Fruit fly (Drosophila melanogaster) whole organism, prepupa: ENCODE data around the gene cas.

ENCODE experiments used
- Blimp-1 ChIP-seq: fragments of 200-800 bp; sonication (Bioruptor generic); optimal IDR thresholded peaks from 3 replicates; lab custom pipeline; 2017; ENCODE audit warnings: missing biosample characterization, missing genetic modification characterization, mild to moderate bottlenecking, moderate library complexity, missing genetic modification reagents
- CG10669 ChIP-seq: fragments of 200-800 bp; sonication (Bioruptor generic); optimal IDR thresholded peaks from 3 replicates; lab custom pipeline; 2018; ENCODE audit warnings: missing biosample characterization, mild to moderate bottlenecking, missing genetic modification characterization, moderate library complexity
- CG11294 ChIP-seq: fragments of 200-800 bp; sonication (Bioruptor generic); IDR thresholded peaks from 2 replicates; pipeline ENCODE4 v1.3.6; 2022; ENCODE audit warnings: missing biosample characterization, missing genetic modification characterization
- CG11762 ChIP-seq: fragments of 200-800 bp; sonication (Bioruptor generic); optimal IDR thresholded peaks from 3 replicates; lab custom pipeline; 2016; ENCODE audit warnings: missing biosample characterization, missing genetic modification characterization; ENCODE audit not compliant: insufficient read depth
- CG11902 ChIP-seq: fragments of 200-800 bp; sonication (Bioruptor generic); optimal IDR thresholded peaks from 3 replicates; lab custom pipeline; 2016; ENCODE audit warnings: missing biosample characterization, missing genetic modification characterization
- CG1621 ChIP-seq: fragments of 200-800 bp; sonication (Bioruptor generic); optimal IDR thresholded peaks from 3 replicates; lab custom pipeline; 2018; ENCODE audit warnings: missing biosample characterization, mild to moderate bottlenecking, missing genetic modification characterization
- CG16779 ChIP-seq: fragments of 200-800 bp; sonication (Bioruptor generic); optimal IDR thresholded peaks from 3 replicates; lab custom pipeline; 2017; ENCODE audit warnings: missing biosample characterization, mild to moderate bottlenecking, missing genetic modification characterization
- CG3032 ChIP-seq: fragments of 200-800 bp; optimal IDR thresholded peaks from 2 replicates; lab custom pipeline; 2019; ENCODE audit warnings: missing biosample characterization, mild to moderate bottlenecking, missing genetic modification characterization, moderate library complexity
- CG31627 ChIP-seq: fragments of 200-800 bp; sonication (Bioruptor generic); optimal IDR thresholded peaks from 3 replicates; lab custom pipeline; 2016; ENCODE audit warnings: missing biosample characterization, missing genetic modification characterization
- CG32006 ChIP-seq: fragments of 200-800 bp; sonication (Bioruptor generic); optimal IDR thresholded peaks from 3 replicates; lab custom pipeline; 2017; ENCODE audit warnings: missing biosample characterization, mild to moderate bottlenecking, missing genetic modification characterization
- CG34406 ChIP-seq: fragments of 200-800 bp; sonication (Bioruptor generic); optimal IDR thresholded peaks from 3 replicates; lab custom pipeline; 2016; ENCODE audit warnings: missing biosample characterization, missing genetic modification characterization
- CG3919 ChIP-seq: fragments of 200-800 bp; sonication (Bioruptor generic); optimal IDR thresholded peaks from 3 replicates; lab custom pipeline; 2016; ENCODE audit warnings: missing biosample characterization, missing genetic modification characterization
- CG6163 ChIP-seq: fragments of 200-800 bp; sonication (Bioruptor generic); IDR thresholded peaks from 3 replicates; pipeline ENCODE4 v1.3.6; 2022; ENCODE audit warnings: missing biosample characterization, missing genetic modification characterization
- CG6276 ChIP-seq: fragments of 200-800 bp; sonication (Bioruptor generic); optimal IDR thresholded peaks from 2 replicates; lab custom pipeline; 2017; ENCODE audit warnings: missing biosample characterization, mild to moderate bottlenecking, missing genetic modification characterization
- CG6792 ChIP-seq: fragments of 200-800 bp; sonication (Bioruptor generic); optimal IDR thresholded peaks from 3 replicates; lab custom pipeline; 2016; ENCODE audit warnings: missing biosample characterization, missing genetic modification characterization
- CG6808 ChIP-seq: fragments of 200-800 bp; sonication (Bioruptor generic); optimal IDR thresholded peaks from 3 replicates; lab custom pipeline; 2017; ENCODE audit warnings: missing biosample characterization, missing genetic modification characterization, mild to moderate bottlenecking, moderate library complexity, missing genetic modification reagents
- CG6854 ChIP-seq: fragments of 200-800 bp; sonication (Bioruptor generic); optimal IDR thresholded peaks from 2 replicates; lab custom pipeline; 2017; ENCODE audit warnings: missing biosample characterization, mild to moderate bottlenecking, missing genetic modification characterization
- CG7368 ChIP-seq: fragments of 200-800 bp; sonication (Bioruptor generic); optimal IDR thresholded peaks from 3 replicates; lab custom pipeline; 2016; ENCODE audit warnings: missing biosample characterization, missing genetic modification characterization
- CG8119 ChIP-seq: fragments of 200-800 bp; sonication (Bioruptor generic); IDR thresholded peaks from 3 replicates; pipeline ENCODE4 v1.3.6; 2022; ENCODE audit warnings: missing biosample characterization, missing genetic modification characterization
- CG8319 ChIP-seq: fragments of 200-800 bp; sonication (Bioruptor generic); optimal IDR thresholded peaks from 3 replicates; lab custom pipeline; 2016; ENCODE audit warnings: missing biosample characterization, missing genetic modification characterization
- CG8632 ChIP-seq: fragments of 200-800 bp; sonication (Bioruptor generic); optimal IDR thresholded peaks from 3 replicates; lab custom pipeline; 2016; ENCODE audit warnings: missing biosample characterization, missing genetic modification characterization
- CG9139 ChIP-seq: fragments of 200-800 bp; sonication (Bioruptor generic); optimal IDR thresholded peaks from 3 replicates; lab custom pipeline; 2017; ENCODE audit warnings: missing biosample characterization, mild to moderate bottlenecking, missing genetic modification characterization
- Eip75B ChIP-seq: fragments of 200-800 bp; sonication (Bioruptor generic); optimal IDR thresholded peaks from 3 replicates; lab custom pipeline; 2016; ENCODE audit warnings: missing biosample characterization, missing genetic modification characterization
- Eip78C ChIP-seq: fragments of 200-800 bp; sonication (Bioruptor generic); peaks from one replicate; lab custom pipeline; 2016; ENCODE audit warnings: missing biosample characterization, missing genetic modification characterization
- Ets21C ChIP-seq: fragments of 200-800 bp; sonication (Bioruptor generic); optimal IDR thresholded peaks from 3 replicates; lab custom pipeline; 2016; ENCODE audit warnings: missing biosample characterization, missing genetic modification characterization
- Ets96B ChIP-seq: fragments of 200-800 bp; optimal IDR thresholded peaks from 2 replicates; lab custom pipeline; 2019; ENCODE audit warnings: missing biosample characterization, mild to moderate bottlenecking, missing genetic modification characterization, moderate library complexity
- Gug ChIP-seq: fragments of 200-800 bp; sonication (Bioruptor generic); IDR thresholded peaks from 2 replicates; pipeline ENCODE4 v1.3.6; 2022; ENCODE audit warnings: missing biosample characterization, missing genetic modification characterization
- Hr38 ChIP-seq: sonication (Bioruptor generic); optimal IDR thresholded peaks from 2 replicates; lab custom pipeline; 2016; ENCODE audit warnings: missing biosample characterization, missing genetic modification characterization
- Hr39 ChIP-seq: fragments of 200-800 bp; sonication (Bioruptor generic); optimal IDR thresholded peaks from 2 replicates; lab custom pipeline; 2016; ENCODE audit warnings: missing biosample characterization, missing genetic modification characterization
- Hr4 ChIP-seq: fragments of 200-800 bp; sonication (Bioruptor generic); optimal IDR thresholded peaks from 3 replicates; lab custom pipeline; 2016; ENCODE audit warnings: missing biosample characterization, missing genetic modification characterization
- Lpt ChIP-seq: fragments of 200-800 bp; sonication (Bioruptor generic); optimal IDR thresholded peaks from 3 replicates; lab custom pipeline; 2016; ENCODE audit warnings: missing biosample characterization, missing genetic modification characterization
- OdsH ChIP-seq: fragments of 200-800 bp; sonication (Bioruptor generic); optimal IDR thresholded peaks from 3 replicates; lab custom pipeline; 2016; ENCODE audit warnings: missing biosample characterization, missing genetic modification characterization
- Sox102F ChIP-seq: fragments of 200-800 bp; sonication (Bioruptor generic); optimal IDR thresholded peaks from 2 replicates; lab custom pipeline; 2016; ENCODE audit warnings: missing biosample characterization, mild to moderate bottlenecking, missing genetic modification characterization
- achi ChIP-seq: fragments of 200-800 bp; sonication (Bioruptor generic); optimal IDR thresholded peaks from 3 replicates; lab custom pipeline; 2016; ENCODE audit warnings: missing biosample characterization, missing genetic modification characterization
- acj6 ChIP-seq: fragments of 200-800 bp; sonication (Bioruptor generic); optimal IDR thresholded peaks from 3 replicates; lab custom pipeline; 2016; ENCODE audit warnings: missing biosample characterization, missing genetic modification characterization
- cyc ChIP-seq: fragments of 200-800 bp; sonication (Bioruptor generic); optimal IDR thresholded peaks from 3 replicates; lab custom pipeline; 2016; ENCODE audit warnings: missing biosample characterization, missing genetic modification characterization
- dsx ChIP-seq: fragments of 200-800 bp; optimal IDR thresholded peaks from 3 replicates; lab custom pipeline; 2019; ENCODE audit warnings: missing biosample characterization, mild to moderate bottlenecking, missing genetic modification characterization, moderate library complexity; ENCODE audit not compliant: poor library complexity, severe bottlenecking
- eg ChIP-seq: fragments of 200-800 bp; sonication (Bioruptor generic); IDR thresholded peaks from 3 replicates; pipeline ENCODE4 v1.3.6; 2022; ENCODE audit warnings: missing biosample characterization, missing genetic modification characterization
- fd59A ChIP-seq: fragments of 200-800 bp; sonication (Bioruptor generic); optimal IDR thresholded peaks from 2 replicates; lab custom pipeline; 2017; ENCODE audit warnings: missing biosample characterization, mild to moderate bottlenecking, missing genetic modification characterization, missing genetic modification reagents
- lz ChIP-seq: fragments of 200-800 bp; sonication (Bioruptor generic); optimal IDR thresholded peaks from 3 replicates; lab custom pipeline; 2016; ENCODE audit warnings: missing biosample characterization, missing genetic modification characterization
- net ChIP-seq: fragments of 200-800 bp; sonication (Bioruptor generic); optimal IDR thresholded peaks from 3 replicates; lab custom pipeline; 2016; ENCODE audit warnings: missing biosample characterization, missing genetic modification characterization
- pdm3 ChIP-seq: fragments of 200-800 bp; sonication (Bioruptor generic); optimal IDR thresholded peaks from 3 replicates; lab custom pipeline; 2016; ENCODE audit warnings: missing biosample characterization, missing genetic modification characterization
- salr ChIP-seq, 2 experiments: fragments of 200-800 bp; sonication (Bioruptor generic); optimal IDR thresholded peaks; 3 replicates each; lab custom pipeline; 2016 to 2018; ENCODE audit warnings: missing biosample characterization in 2 of 2, missing genetic modification characterization in 2 of 2, mild to moderate bottlenecking in 1 of 2
- spab ChIP-seq: fragments of 200-800 bp; sonication (Bioruptor generic); optimal IDR thresholded peaks from 2 replicates; lab custom pipeline; 2017; ENCODE audit warnings: missing biosample characterization, mild to moderate bottlenecking, missing genetic modification characterization, missing genetic modification reagents
- ss ChIP-seq, 2 experiments: fragments of 200-800 bp; sonication (Bioruptor generic); optimal IDR thresholded peaks; 2 replicates in 1 of 2; 3 replicates in 1 of 2; lab custom pipeline; 2017 to 2018; ENCODE audit warnings: mild to moderate bottlenecking in 2 of 2, missing biosample characterization in 2 of 2, missing genetic modification characterization in 2 of 2, moderate library complexity in 1 of 2
- svp ChIP-seq: fragments of 200-800 bp; sonication (Bioruptor generic); peaks from one replicate; lab custom pipeline; 2016; ENCODE audit warnings: missing biosample characterization, missing genetic modification characterization
- topi ChIP-seq: fragments of 200-800 bp; sonication (Bioruptor generic); optimal IDR thresholded peaks from 3 replicates; lab custom pipeline; 2016; ENCODE audit warnings: missing biosample characterization, missing genetic modification characterization
- vri ChIP-seq: fragments of 200-800 bp; sonication (Bioruptor generic); optimal IDR thresholded peaks from 3 replicates; lab custom pipeline; 2016; ENCODE audit warnings: missing biosample characterization, mild to moderate bottlenecking, missing genetic modification characterization

The cas gene

DNA sequence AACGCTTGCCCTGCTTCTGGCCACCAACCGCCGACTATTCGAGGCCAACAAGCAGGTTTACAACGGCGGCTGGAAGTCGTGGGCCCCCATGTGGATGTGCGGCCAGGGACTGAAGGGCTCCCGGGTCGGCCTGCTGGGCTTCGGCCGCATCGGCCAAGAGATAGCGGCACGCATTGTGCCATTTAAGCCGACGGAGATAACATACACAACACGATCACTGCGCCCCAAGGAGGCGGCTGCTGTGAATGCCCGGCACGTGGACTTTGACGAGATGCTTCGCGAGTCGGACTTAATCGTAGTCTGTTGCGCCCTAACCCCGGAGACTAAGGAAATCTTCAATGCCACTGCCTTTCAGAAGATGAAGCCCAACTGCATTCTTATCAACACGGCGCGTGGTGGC, 20.7 kb upstream of the cas start:
- TF ChIP-seq svp (GFP tag; lab: Kevin White, UChicago) (peak; percentile 95), salr (GFP tag; optimal IDR thresholded peaks at IDR 0.05; lab: Kevin White, UChicago) (no peak), Eip78C (GFP tag; lab: Kevin White, UChicago) (peak; percentile 60), CG6276 (GFP tag; lab: Kevin White, UChicago) (no peak), eg (GFP tag; lab: Robert Waterston, UW) (0 out of 3 replicates have a peak, but pooled peaks have one; percentile 12), ss (GFP tag; optimal IDR thresholded peaks at IDR 0.05; lab: Kevin White, UChicago) (peak in 1 of 2 experiments; percentile 62)

dm6 chr3R:5736305-5736869, 19.8 kb upstream of the cas start, which contains the start of the genes CG2100 and CG1236:
Gene CG2100, minus strand, starts transcription at chr3R:5736355.
Gene CG1236, plus strand, starts transcription at chr3R:5736748.
- peak; percentile 76 for TF ChIP-seq cyc (GFP tag; lab: Kevin White, UChicago)
- peak; percentile 53 for TF ChIP-seq CG1621 (tag; lab: Kevin White, UChicago)
- no peak for TF ChIP-seq CG16779 (tag; lab: Kevin White, UChicago)
- peak; percentile 73 for TF ChIP-seq CG7368
- TF ChIP-seq Blimp-1: peak; percentile 69
- peak; percentile 75 for TF ChIP-seq Lpt
- peak; percentile 93 for TF ChIP-seq CG32006 (GFP tag; lab: Kevin White, UChicago)
- peak; percentile 67 for TF ChIP-seq CG31627
- peak; percentile 86 for TF ChIP-seq OdsH
- peak; percentile 79 for TF ChIP-seq CG8632 (GFP tag; lab: Kevin White, UChicago)
- peak; percentile 68 to 88 for TF ChIP-seq ss (GFP tag; optimal IDR thresholded peaks at IDR 0.05; lab: Kevin White, UChicago)
- peak; percentile 68 for TF ChIP-seq topi (GFP tag; lab: Kevin White, UChicago)
- TF ChIP-seq Ets96B (tag; lab: Kevin White, UChicago): peak; percentile 83
- TF ChIP-seq CG3919: peak; percentile 85
- TF ChIP-seq dsx (GFP tag; lab: Kevin White, UChicago): peak; percentile 91
- peak; percentile 78 for TF ChIP-seq CG6792 (GFP tag; lab: Kevin White, UChicago)
- peak; percentile 64 for TF ChIP-seq CG11762 (GFP tag; lab: Kevin White, UChicago)
- no peak for TF ChIP-seq vri (GFP tag; lab: Kevin White, UChicago)
- peak; percentile 76 for TF ChIP-seq CG6163 (GFP tag; lab: Robert Waterston, UW)
- peak; percentile 64 for TF ChIP-seq CG6854 (GFP tag; lab: Kevin White, UChicago)
- peak; percentile 67 for TF ChIP-seq CG11294 (GFP tag; lab: Robert Waterston, UW)
- peak; percentile 74 for TF ChIP-seq CG11902
- peak; percentile 87 for TF ChIP-seq CG8119 (GFP tag; lab: Robert Waterston, UW)
- peak; percentile 62 for TF ChIP-seq Hr4 (GFP tag; lab: Kevin White, UChicago)
- TF ChIP-seq Hr38 (GFP tag; lab: Kevin White, UChicago): no peak
- peak; percentile 86 for TF ChIP-seq achi (GFP tag; lab: Kevin White, UChicago)
- TF ChIP-seq CG34406 (GFP tag; lab: Kevin White, UChicago): peak; percentile 86
- TF ChIP-seq CG10669 (GFP tag; lab: Kevin White, UChicago): peak; percentile 75
- peak; percentile 85 for TF ChIP-seq acj6 (GFP tag; lab: Kevin White, UChicago)
- peak; percentile 67 for TF ChIP-seq lz (GFP tag; lab: Kevin White, UChicago)
- TF ChIP-seq pdm3 (GFP tag; lab: Kevin White, UChicago): no peak
- TF ChIP-seq CG3032 (tag; lab: Kevin White, UChicago): peak; percentile 83
- TF ChIP-seq CG6808 (GFP tag; lab: Kevin White, UChicago): peak; percentile 78
- TF ChIP-seq Ets21C (GFP tag; lab: Kevin White, UChicago): peak; percentile 57
- no peak; the same call in 1 of the 3 replicates for TF ChIP-seq eg (GFP tag; lab: Robert Waterston, UW)
- TF ChIP-seq spab: peak; percentile 77
- TF ChIP-seq Eip75B (GFP tag; lab: Kevin White, UChicago): peak; percentile 47
- peak; percentile 44 for TF ChIP-seq fd59A (GFP tag; lab: Kevin White, UChicago)
- TF ChIP-seq Eip78C (GFP tag; lab: Kevin White, UChicago): peak; percentile 90
- TF ChIP-seq CG8319 (GFP tag; lab: Kevin White, UChicago): peak; percentile 56
- peak; percentile 75 for TF ChIP-seq Hr39 (GFP tag; lab: Kevin White, UChicago)
- peak; percentile 76 for TF ChIP-seq CG9139 (GFP tag; lab: Kevin White, UChicago)
- TF ChIP-seq Sox102F: no peak
- peak; percentile 58; the same call in 1 of the 2 replicates for TF ChIP-seq Gug (GFP tag; lab: Robert Waterston, UW)
- TF ChIP-seq salr (GFP tag; optimal IDR thresholded peaks at IDR 0.05; lab: Kevin White, UChicago): peak in 1 of 2 experiments; percentile 60
- TF ChIP-seq net: peak; percentile 79
- peak; percentile 92 for TF ChIP-seq svp (GFP tag; lab: Kevin White, UChicago)
